Fruit fly (Drosophila melanogaster) whole organism, pupa: Measurements from ENCODE around the gene CG9395.

Experiments
- CG10348 ChIP-seq: fragments of 200-800 bp; sonication (Bioruptor generic); IDR thresholded peaks from 2 replicates; pipeline ENCODE4 v1.3.6; 2022; ENCODE audit warnings: missing biosample characterization, missing genetic modification characterization
- CG12605 ChIP-seq: fragments of 200-800 bp; sonication (Bioruptor generic); IDR thresholded peaks from 2 replicates; pipeline ENCODE4 v1.3.6; 2022; ENCODE audit warnings: missing biosample characterization, missing genetic modification characterization
- CG13204 ChIP-seq: fragments of 200-800 bp; sonication (Bioruptor generic); optimal IDR thresholded peaks from 2 replicates; lab custom pipeline; 2018; ENCODE audit warnings: missing biosample characterization, mild to moderate bottlenecking, missing genetic modification characterization, moderate library complexity
- CG14655 ChIP-seq: fragments of 200-800 bp; sonication (Bioruptor generic); optimal IDR thresholded peaks from 3 replicates; lab custom pipeline; 2017; ENCODE audit warnings: mild to moderate bottlenecking, missing biosample characterization, missing genetic modification reagents, missing genetic modification characterization
- CG15710 ChIP-seq: fragments of 200-800 bp; sonication (Bioruptor generic); optimal IDR thresholded peaks from 2 replicates; lab custom pipeline; 2018; ENCODE audit warnings: missing biosample characterization, mild to moderate bottlenecking, missing genetic modification characterization, moderate library complexity
- CG17806 ChIP-seq: fragments of 200-800 bp; sonication (Bioruptor generic); optimal IDR thresholded peaks from 2 replicates; lab custom pipeline; 2018; ENCODE audit warnings: missing biosample characterization, mild to moderate bottlenecking, missing genetic modification characterization, moderate library complexity
- CG32121 ChIP-seq: fragments of 200-800 bp; sonication (Bioruptor generic); IDR thresholded peaks from 2 replicates; pipeline ENCODE4 v1.3.6; 2022; ENCODE audit warnings: missing biosample characterization, missing genetic modification characterization
- CG34367 ChIP-seq: fragments of 200-800 bp; sonication (Bioruptor generic); optimal IDR thresholded peaks from 2 replicates; lab custom pipeline; 2018; ENCODE audit warnings: missing biosample characterization, mild to moderate bottlenecking, missing genetic modification characterization
- CG4496 ChIP-seq: fragments of 200-800 bp; sonication (Bioruptor generic); IDR thresholded peaks from 3 replicates; pipeline ENCODE4 v1.3.6; 2022; ENCODE audit warnings: missing biosample characterization, missing genetic modification characterization
- CG8159 ChIP-seq: fragments of 200-800 bp; sonication (Bioruptor generic); optimal IDR thresholded peaks from 3 replicates; lab custom pipeline; 2018; ENCODE audit warnings: missing biosample characterization, mild to moderate bottlenecking, missing genetic modification characterization, moderate library complexity
- CG8301 ChIP-seq: fragments of 200-800 bp; sonication (Bioruptor generic); optimal IDR thresholded peaks from 2 replicates; lab custom pipeline; 2018; ENCODE audit warnings: missing biosample characterization, mild to moderate bottlenecking, missing genetic modification characterization
- CG9948 ChIP-seq: fragments of 200-800 bp; sonication (Bioruptor generic); optimal IDR thresholded peaks from 2 replicates; lab custom pipeline; 2018; ENCODE audit warnings: missing biosample characterization, mild to moderate bottlenecking, missing genetic modification characterization, moderate library complexity
- D1 ChIP-seq: fragments of 200-800 bp; sonication (Bioruptor generic); optimal IDR thresholded peaks from 2 replicates; lab custom pipeline; 2018; ENCODE audit warnings: missing biosample characterization, mild to moderate bottlenecking, missing genetic modification characterization, moderate library complexity
- EcR ChIP-seq: fragments of 200-800 bp; sonication (Bioruptor generic); optimal IDR thresholded peaks from 3 replicates; lab custom pipeline; 2019; ENCODE audit warnings: missing biosample characterization, missing genetic modification characterization, mild to moderate bottlenecking, moderate library complexity, missing genetic modification reagents
- Ets98B ChIP-seq: fragments of 200-800 bp; sonication (Bioruptor generic); IDR thresholded peaks from 2 replicates; pipeline ENCODE4 v1.3.6; 2022; ENCODE audit warnings: missing biosample characterization, missing genetic modification characterization
- Pif1A ChIP-seq: fragments of 200-800 bp; sonication (Bioruptor generic); optimal IDR thresholded peaks from 3 replicates; lab custom pipeline; 2016; ENCODE audit warnings: missing biosample characterization, missing genetic modification characterization
- Pif1B ChIP-seq: fragments of 200-800 bp; sonication (Bioruptor generic); optimal IDR thresholded peaks from 3 replicates; lab custom pipeline; 2016; ENCODE audit warnings: missing biosample characterization, missing genetic modification characterization
- Snoo ChIP-seq: fragments of 200-800 bp; sonication (Bioruptor generic); optimal IDR thresholded peaks from 3 replicates; lab custom pipeline; 2017; ENCODE audit warnings: missing biosample characterization, mild to moderate bottlenecking, missing genetic modification characterization, inconsistent platforms
- fd96Ca ChIP-seq: fragments of 200-800 bp; sonication (Bioruptor generic); IDR thresholded peaks from 3 replicates; pipeline ENCODE4 v1.3.6; 2022; ENCODE audit warnings: missing biosample characterization, missing genetic modification characterization
- gl ChIP-seq: fragments of 200-800 bp; sonication (Bioruptor generic); optimal IDR thresholded peaks from 2 replicates; lab custom pipeline; 2018; ENCODE audit warnings: missing biosample characterization, mild to moderate bottlenecking, missing genetic modification characterization
- rn ChIP-seq: fragments of 200-800 bp; sonication (Bioruptor generic); IDR thresholded peaks from 2 replicates; pipeline ENCODE4 v1.3.6; 2022; ENCODE audit warnings: missing biosample characterization, missing genetic modification characterization

The CG9395 gene

DNA sequence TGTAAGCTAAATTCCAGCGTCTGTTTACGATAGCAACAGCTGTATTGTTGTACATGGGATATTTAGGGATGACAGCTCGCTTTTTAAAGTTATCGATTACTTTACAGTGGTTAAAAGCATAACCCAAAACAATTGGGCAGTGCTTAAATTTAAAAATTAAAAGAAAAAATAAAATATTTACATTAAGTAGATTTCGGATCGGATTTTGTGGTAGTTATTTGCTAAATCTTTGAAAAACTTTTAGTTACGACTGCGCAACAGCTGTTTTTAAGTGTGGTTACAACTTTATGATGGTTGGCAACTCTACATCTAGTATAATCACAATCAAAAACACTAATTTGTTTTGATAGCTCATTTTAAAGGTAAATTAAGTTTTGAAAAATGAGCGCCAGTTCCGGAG lies 32.4 kb upstream of the CG9395 start, which contains the start of the genes Ing5 and CG7099:
Ing5 (minus strand) TSS at position 58 of the 400 bp plus-strand sequence.
CG7099 (plus strand) TSS at position 317 of the 400 bp plus-strand sequence.
- TF ChIP-seq Ets98B (GFP tag; lab: Robert Waterston, UW) (peak; percentile 93), CG8159 (tag; lab: Kevin White, UChicago) (peak; percentile 93), CG8301 (peak; percentile 89), D1 (tag; lab: Kevin White, UChicago) (no peak), CG9948 (tag; lab: Kevin White, UChicago) (peak; percentile 92), rn (GFP tag; lab: Robert Waterston, UW) (peak; percentile 87), CG4496 (GFP tag; lab: Robert Waterston, UW) (peak; percentile 96), CG13204 (GFP tag; lab: Kevin White, UChicago) (no peak), Pif1B (peak; percentile 93), CG17806 (tag; lab: Kevin White, UChicago) (peak; percentile 94), CG10348 (peak; percentile 63), EcR (GFP tag; lab: Kevin White, UChicago) (no peak), CG32121 (GFP tag; lab: Robert Waterston, UW) (peak; percentile 93), fd96Ca (peak; percentile 93), CG12605 (GFP tag; lab: Robert Waterston, UW) (peak; percentile 89), gl (peak; percentile 77), CG34367 (tag; lab: Kevin White, UChicago) (peak; percentile 88), CG15710 (tag; lab: Kevin White, UChicago) (peak; percentile 93), Pif1A (GFP tag; lab: Kevin White, UChicago) (no peak), CG14655 (GFP tag; lab: Kevin White, UChicago) (no peak), Snoo (peak; percentile 95)

- TF ChIP-seq CG10348 (no peak), CG8159 (tag; lab: Kevin White, UChicago) (no peak), rn (GFP tag; lab: Robert Waterston, UW) (no peak), CG34367 (tag; lab: Kevin White, UChicago) (no peak), Pif1A (GFP tag; lab: Kevin White, UChicago) (no peak), CG15710 (tag; lab: Kevin White, UChicago) (no peak), fd96Ca (no peak), CG17806 (tag; lab: Kevin White, UChicago) (no peak), Ets98B (GFP tag; lab: Robert Waterston, UW) (no peak; the same call in 1 of the 2 replicates), gl (no peak), EcR (GFP tag; lab: Kevin White, UChicago) (no peak), CG12605 (GFP tag; lab: Robert Waterston, UW) (no peak), Pif1B (no peak), CG32121 (GFP tag; lab: Robert Waterston, UW) (no peak), D1 (tag; lab: Kevin White, UChicago) (no peak)
Observed at dm6 chr2L:13382351-13383029, 27.6 kb upstream of the CG9395 start, which contains the start of gene loqs. TSS of gene loqs (plus strand) at chr2L:13382652.

- TF ChIP-seq CG12605 (GFP tag; lab: Robert Waterston, UW) (no peak), CG32121 (GFP tag; lab: Robert Waterston, UW) (peak; percentile 36; the same call in 1 of the 2 replicates), CG10348 (0 out of 2 replicates have a peak, but pooled peaks have one; percentile 22), CG34367 (tag; lab: Kevin White, UChicago) (no peak), D1 (tag; lab: Kevin White, UChicago) (no peak), CG8301 (no peak), CG15710 (tag; lab: Kevin White, UChicago) (peak; percentile 86), Pif1A (GFP tag; lab: Kevin White, UChicago) (no peak), CG9948 (tag; lab: Kevin White, UChicago) (peak; percentile 58), CG4496 (GFP tag; lab: Robert Waterston, UW) (no peak), Snoo (peak; percentile 57), gl (no peak), Ets98B (GFP tag; lab: Robert Waterston, UW) (peak; percentile 34; the same call in 1 of the 2 replicates), fd96Ca (0 out of 3 replicates have a peak, but pooled peaks have one; percentile 43), CG14655 (GFP tag; lab: Kevin White, UChicago) (no peak), Pif1B (no peak), CG13204 (GFP tag; lab: Kevin White, UChicago) (no peak), CG17806 (tag; lab: Kevin White, UChicago) (peak; percentile 38), CG8159 (tag; lab: Kevin White, UChicago) (no peak), rn (GFP tag; lab: Robert Waterston, UW) (no peak), EcR (GFP tag; lab: Kevin White, UChicago) (no peak)
Observed at dm6 chr2L:13378488-13378964, 23.7 kb upstream of the CG9395 start, which contains the start of the genes CG9302 and beta'COP. TSS of gene CG9302 (minus strand) at chr2L:13378538. TSS of gene beta'COP (plus strand) at chr2L:13378902.

- TF ChIP-seq fd96Ca (no peak), CG15710 (tag; lab: Kevin White, UChicago) (no peak), EcR (GFP tag; lab: Kevin White, UChicago) (no peak), rn (GFP tag; lab: Robert Waterston, UW) (no peak), CG9948 (tag; lab: Kevin White, UChicago) (no peak), CG17806 (tag; lab: Kevin White, UChicago) (no peak), CG10348 (no peak), CG14655 (GFP tag; lab: Kevin White, UChicago) (no peak), Pif1A (GFP tag; lab: Kevin White, UChicago) (no peak), Snoo (no peak), Pif1B (no peak), CG4496 (GFP tag; lab: Robert Waterston, UW) (no peak), CG34367 (tag; lab: Kevin White, UChicago) (no peak), gl (no peak), CG32121 (GFP tag; lab: Robert Waterston, UW) (no peak), CG8301 (no peak), D1 (tag; lab: Kevin White, UChicago) (no peak), Ets98B (GFP tag; lab: Robert Waterston, UW) (no peak), CG13204 (GFP tag; lab: Kevin White, UChicago) (no peak), CG12605 (GFP tag; lab: Robert Waterston, UW) (no peak)
Observed at dm6 chr2L:13376086-13376485, 21.2 kb upstream of the CG9395 start.
